Worm (Caenorhabditis elegans): ENCODE measurements around the gene memi-1.

memi-1 gene

ce11 chrIV:4760378-4761084 lies at the start of gene memi-1, which contains the start of gene cyp-31A3:
Gene memi-1, minus strand, starts transcription at chrIV:4760428.
Gene cyp-31A3, plus strand, starts transcription at chrIV:4761049.
- no peak for TF ChIP-seq eor-1 (tag; optimal IDR thresholded peaks at IDR 0.05)

- TF ChIP-seq nhr-25 (tag; optimal IDR thresholded peaks at IDR 0.05), result no peak
- TF ChIP-seq elt-2 (tag; optimal IDR thresholded peaks at IDR 0.05), result no peak
- TF ChIP-seq nhr-28 (tag; optimal IDR thresholded peaks at IDR 0.05), result no peak
Measured at ce11 chrIV:4809813-4810212, 49.6 kb upstream of the memi-1 start, which contains the start of gene H06H21.37. Gene H06H21.37, minus strand, starts transcription at chrIV:4809974.

- no peak for TF ChIP-seq lin-15B (tag; optimal IDR thresholded peaks at IDR 0.05)
- TF ChIP-seq nhr-28 (tag; optimal IDR thresholded peaks at IDR 0.05), result no peak
- no peak for TF ChIP-seq lsy-12 (tag; optimal IDR thresholded peaks at IDR 0.05)
- no peak for TF ChIP-seq egl-5 (tag; optimal IDR thresholded peaks at IDR 0.05)
- TF ChIP-seq unc-62 (GFP tag; optimal IDR thresholded peaks at IDR 0.05), result no peak
- no peak for TF ChIP-seq ztf-11 (tag; optimal IDR thresholded peaks at IDR 0.05)
- TF ChIP-seq ceh-9 (tag; optimal IDR thresholded peaks at IDR 0.05), result no peak
- no peak for TF ChIP-seq nhr-67 (tag; optimal IDR thresholded peaks at IDR 0.05)
- no peak for TF ChIP-seq fos-1 (tag; optimal IDR thresholded peaks at IDR 0.05)
- TF ChIP-seq jun-1 (tag; optimal IDR thresholded peaks at IDR 0.05), result no peak
- no peak for TF ChIP-seq nhr-11 (tag; optimal IDR thresholded peaks at IDR 0.05)
Measured at ce11 chrIV:4809397-4809796, 49.2 kb upstream of the memi-1 start, which contains the start of gene ubxn-6. Gene ubxn-6, minus strand, starts transcription at chrIV:4809497.

ce11 chrIV:4807219-4807618 lies 47.0 kb upstream of the memi-1 start, which contains the start of gene H06H21.11:
Gene H06H21.11, minus strand, starts transcription at chrIV:4807319.
- TF ChIP-seq pqm-1 (tag; optimal IDR thresholded peaks at IDR 0.05), result no peak
- no peak for TF ChIP-seq hmg-11 (tag; optimal IDR thresholded peaks at IDR 0.05)
- no peak for TF ChIP-seq zag-1 (tag; optimal IDR thresholded peaks at IDR 0.05)
- no peak for TF ChIP-seq nhr-67 (tag; optimal IDR thresholded peaks at IDR 0.05)
- TF ChIP-seq daf-12 (tag; optimal IDR thresholded peaks at IDR 0.05), result no peak
- TF ChIP-seq egl-5 (tag; optimal IDR thresholded peaks at IDR 0.05), result no peak
- TF ChIP-seq nhr-12 (tag; optimal IDR thresholded peaks at IDR 0.05), result no peak
- TF ChIP-seq nhr-77 (tag; optimal IDR thresholded peaks at IDR 0.05), result no peak
- TF ChIP-seq nfya-1 (tag; optimal IDR thresholded peaks at IDR 0.05; ENCODE audit: insufficient read depth), result no peak
- TF ChIP-seq aly-2 (tag; optimal IDR thresholded peaks at IDR 0.05), result no peak
- TF ChIP-seq lsy-12 (tag; optimal IDR thresholded peaks at IDR 0.05), result no peak
- TF ChIP-seq unc-62 (GFP tag; optimal IDR thresholded peaks at IDR 0.05), result no peak

- no peak for TF ChIP-seq sea-2 (GFP tag; optimal IDR thresholded peaks at IDR 0.05)
- TF ChIP-seq nhr-23 (tag; optimal IDR thresholded peaks at IDR 0.05), result no peak
- TF ChIP-seq egl-5 (tag; optimal IDR thresholded peaks at IDR 0.05), result no peak
- no peak for TF ChIP-seq unc-39 (tag; optimal IDR thresholded peaks at IDR 0.05)
- no peak for TF ChIP-seq daf-12 (tag; optimal IDR thresholded peaks at IDR 0.05)
- TF ChIP-seq mml-1 (tag; optimal IDR thresholded peaks at IDR 0.05), result no peak
- TF ChIP-seq egl-27 (tag; optimal IDR thresholded peaks at IDR 0.05), result no peak
- no peak for TF ChIP-seq nhr-12 (tag; optimal IDR thresholded peaks at IDR 0.05)
- no peak for TF ChIP-seq elt-2 (tag; optimal IDR thresholded peaks at IDR 0.05)
- TF ChIP-seq nhr-67 (tag; optimal IDR thresholded peaks at IDR 0.05), result no peak
- TF ChIP-seq elt-3 (tag; optimal IDR thresholded peaks at IDR 0.05), result no peak
- TF ChIP-seq nhr-28 (tag; optimal IDR thresholded peaks at IDR 0.05), result no peak
- TF ChIP-seq ceh-28 (tag; optimal IDR thresholded peaks at IDR 0.05), result no peak
- no peak for TF ChIP-seq nhr-25 (tag; optimal IDR thresholded peaks at IDR 0.05)
- TF ChIP-seq lsy-12 (tag; optimal IDR thresholded peaks at IDR 0.05), result no peak
- no peak for TF ChIP-seq ztf-4 (tag; optimal IDR thresholded peaks at IDR 0.05)
Measured at ce11 chrIV:4806486-4806885, 46.3 kb upstream of the memi-1 start, which contains the start of gene dpf-5. Gene dpf-5, minus strand, starts transcription at chrIV:4806586.

ce11 chrIV:4802494-4802893 lies 42.3 kb upstream of the memi-1 start, which contains the start of gene dpf-7:
Gene dpf-7, minus strand, starts transcription at chrIV:4802594.
- TF ChIP-seq nhr-77 (tag; optimal IDR thresholded peaks at IDR 0.05) (no peak), ceh-28 (tag; optimal IDR thresholded peaks at IDR 0.05) (no peak), zag-1 (tag; optimal IDR thresholded peaks at IDR 0.05) (no peak), ceh-16 (tag; optimal IDR thresholded peaks at IDR 0.05) (no peak), skn-1 (tag; optimal IDR thresholded peaks at IDR 0.05) (no peak), egl-5 (tag; optimal IDR thresholded peaks at IDR 0.05) (no peak), unc-62 (GFP tag; optimal IDR thresholded peaks at IDR 0.05) (no peak), elt-1 (tag; optimal IDR thresholded peaks at IDR 0.05) (no peak), nhr-67 (tag; optimal IDR thresholded peaks at IDR 0.05) (no peak)
